Worm (Caenorhabditis elegans): Measurements from ENCODE around the gene F08F3.10.

Gene F08F3.10

ce11 chrV:5408921-5409320 lies 4.2 kb upstream of the F08F3.10 start:
- TF ChIP-seq peb-1 (tag; optimal IDR thresholded peaks at IDR 0.05) (no peak), lsy-2 (tag; optimal IDR thresholded peaks at IDR 0.05) (peak in 1 of 2 experiments; percentile 15), unc-62 (GFP tag; optimal IDR thresholded peaks at IDR 0.05) (peak; percentile 56), C34F6.9 (tag; optimal IDR thresholded peaks at IDR 0.05) (no peak), lin-39 (tag; optimal IDR thresholded peaks at IDR 0.05) (no peak), nhr-11 (tag; optimal IDR thresholded peaks at IDR 0.05) (no peak), elt-3 (tag; optimal IDR thresholded peaks at IDR 0.05) (no peak), unc-39 (tag; optimal IDR thresholded peaks at IDR 0.05) (no peak), Y55F3AM.14 (GFP tag; optimal IDR thresholded peaks at IDR 0.05) (peak; percentile 94)

- TF ChIP-seq lin-39 (tag; optimal IDR thresholded peaks at IDR 0.05), result no peak
- no peak for TF ChIP-seq F13H6.1 (tag; optimal IDR thresholded peaks at IDR 0.05)
- TF ChIP-seq alr-1 (tag; optimal IDR thresholded peaks at IDR 0.05), result no peak
- TF ChIP-seq elt-1 (tag; optimal IDR thresholded peaks at IDR 0.05), result no peak
- no peak for TF ChIP-seq snpc-4 (tag; optimal IDR thresholded peaks at IDR 0.05)
- TF ChIP-seq nhr-237 (tag; optimal IDR thresholded peaks at IDR 0.05), result no peak
- TF ChIP-seq ama-1 (optimal IDR thresholded peaks at IDR 0.05), result no peak
- TF ChIP-seq dmd-4 (tag; optimal IDR thresholded peaks at IDR 0.05), result no peak
- TF ChIP-seq peb-1 (tag; optimal IDR thresholded peaks at IDR 0.05), result no peak
- TF ChIP-seq ceh-16 (tag; optimal IDR thresholded peaks at IDR 0.05), result no peak
- TF ChIP-seq lin-13 (GFP tag; optimal IDR thresholded peaks at IDR 0.05), result no peak
- TF ChIP-seq nhr-6 (tag; optimal IDR thresholded peaks at IDR 0.05), result no peak
- peak; percentile 82 for TF ChIP-seq sma-9 (GFP tag; optimal IDR thresholded peaks at IDR 0.05)
- TF ChIP-seq sma-9 (tag; optimal IDR thresholded peaks at IDR 0.05), result no peak
- no peak for TF ChIP-seq mdl-1 (tag; optimal IDR thresholded peaks at IDR 0.05)
- no peak for TF ChIP-seq ZK546.5 (tag; optimal IDR thresholded peaks at IDR 0.05)
- TF ChIP-seq zag-1 (tag; optimal IDR thresholded peaks at IDR 0.05), result no peak
- TF ChIP-seq nhr-11 (tag; optimal IDR thresholded peaks at IDR 0.05), result no peak
- TF ChIP-seq nhr-21 (tag; optimal IDR thresholded peaks at IDR 0.05), result peak; percentile 27
- no peak for TF ChIP-seq nhr-23 (tag; optimal IDR thresholded peaks at IDR 0.05)
- no peak for TF ChIP-seq nhr-12 (tag; optimal IDR thresholded peaks at IDR 0.05)
- TF ChIP-seq ztf-11 (tag; optimal IDR thresholded peaks at IDR 0.05), result no peak
- no peak for TF ChIP-seq sem-4 (tag; optimal IDR thresholded peaks at IDR 0.05)
- no peak for TF ChIP-seq unc-39 (tag; optimal IDR thresholded peaks at IDR 0.05)
- no peak for TF ChIP-seq egl-27 (tag; optimal IDR thresholded peaks at IDR 0.05)
- no peak for TF ChIP-seq aly-2 (tag; optimal IDR thresholded peaks at IDR 0.05)
- peak; percentile 59 for TF ChIP-seq sma-3 (GFP tag; optimal IDR thresholded peaks at IDR 0.05)
- no peak for TF ChIP-seq lsy-2 (tag; optimal IDR thresholded peaks at IDR 0.05)
- no peak for TF ChIP-seq nhr-10 (tag; optimal IDR thresholded peaks at IDR 0.05)
- TF ChIP-seq unc-62 (GFP tag; optimal IDR thresholded peaks at IDR 0.05), result no peak
- TF ChIP-seq skn-1 (tag; optimal IDR thresholded peaks at IDR 0.05), result no peak
- TF ChIP-seq nhr-25 (tag; optimal IDR thresholded peaks at IDR 0.05), result peak; percentile 58
- peak; percentile 99 for TF ChIP-seq Y55F3AM.14 (GFP tag; optimal IDR thresholded peaks at IDR 0.05)
- no peak for TF ChIP-seq ceh-82 (tag; optimal IDR thresholded peaks at IDR 0.05)
- TF ChIP-seq nhr-129 (tag; optimal IDR thresholded peaks at IDR 0.05), result no peak
- TF ChIP-seq mab-5 (tag; optimal IDR thresholded peaks at IDR 0.05), result no peak
- no peak for TF ChIP-seq ztf-1 (GFP tag; conservative IDR thresholded peaks at IDR 0.05)
- no peak for TF ChIP-seq fos-1 (tag; optimal IDR thresholded peaks at IDR 0.05)
- no peak for TF ChIP-seq gmeb-1 (tag; optimal IDR thresholded peaks at IDR 0.05)
- TF ChIP-seq R02D3.7 (tag; optimal IDR thresholded peaks at IDR 0.05), result no peak
- TF ChIP-seq ztf-4 (tag; optimal IDR thresholded peaks at IDR 0.05), result no peak
- TF ChIP-seq unc-55 (GFP tag; optimal IDR thresholded peaks at IDR 0.05), result no peak
- no peak for TF ChIP-seq nhr-77 (tag; optimal IDR thresholded peaks at IDR 0.05)
- TF ChIP-seq crh-2 (tag; optimal IDR thresholded peaks at IDR 0.05), result no peak
- TF ChIP-seq blmp-1 (tag; optimal IDR thresholded peaks at IDR 0.05; ENCODE audit: insufficient read depth), result peak; percentile 11
Measured at ce11 chrV:5410679-5411078, 2.5 kb upstream of the F08F3.10 start, which contains the start of gene F08F3.4. Gene F08F3.4, plus strand, starts transcription at chrV:5410955.

Data from whole organism, L2 larva.